Worm (Caenorhabditis elegans) whole organism, L1 larva: Measurements from ENCODE around the gene scl-12.

Experiments
- C04F5.9 ChIP-seq: sonication (generic microtip); optimal IDR thresholded peaks from 2 replicates; lab custom pipeline; 2016; ENCODE audit warnings: missing genetic modification characterization, missing compliant biosample characterization
- Y116A8C.19 ChIP-seq: sonication (generic microtip); optimal IDR thresholded peaks from 2 replicates; lab custom pipeline; 2016; ENCODE audit warnings: missing compliant biosample characterization, missing genetic modification characterization, borderline replicate concordance
- aha-1 ChIP-seq: fragments of 150-350 bp; optimal IDR thresholded peaks from 2 replicates; lab custom pipeline; 2014; ENCODE audit warnings: missing biosample characterization, missing genetic modification characterization
- ama-1 ChIP-seq: fragments of 150-350 bp; optimal IDR thresholded peaks from 2 replicates; lab custom pipeline; 2014
- ceh-63 ChIP-seq: fragments of 200-800 bp; sonication (Bioruptor generic); optimal IDR thresholded peaks from 2 replicates; lab custom pipeline; 2018; ENCODE audit warnings: mild to moderate bottlenecking, missing genetic modification characterization, missing compliant biosample characterization
- ceh-8 ChIP-seq: fragments of 200-800 bp; sonication (Bioruptor generic); optimal IDR thresholded peaks from 2 replicates; lab custom pipeline; 2018; ENCODE audit warnings: mild to moderate bottlenecking, missing genetic modification characterization, moderate library complexity, missing compliant biosample characterization
- ceh-82 ChIP-seq, 3 experiments: fragments of 150-350 bp in 1 of 3; sonication (generic microtip) in 2 of 3; optimal IDR thresholded peaks; 2 replicates each; lab custom pipeline; 2014 to 2017; ENCODE audit warnings: missing biosample characterization in 3 of 3, missing genetic modification characterization in 3 of 3
- ceh-88 ChIP-seq: fragments of 200-800 bp; sonication (Bioruptor generic); IDR thresholded peaks from 2 replicates; pipeline ENCODE4 v1.3.6; 2022; ENCODE audit warnings: missing genetic modification characterization, missing compliant biosample characterization
- ces-1 ChIP-seq: fragments of 150-350 bp; optimal IDR thresholded peaks from 2 replicates; lab custom pipeline; 2014; ENCODE audit warnings: missing biosample characterization, missing genetic modification reagents, missing genetic modification characterization
- dpl-1 ChIP-seq, 3 experiments: fragments of 150-350 bp in 2 of 3; sonication (generic microtip) in 1 of 3; optimal IDR thresholded peaks; 2 replicates each; lab custom pipeline; 2014 to 2017; ENCODE audit warnings: missing biosample characterization in 3 of 3, missing genetic modification characterization in 3 of 3, missing genetic modification reagents in 3 of 3
- dsc-1 ChIP-seq: sonication (generic microtip); optimal IDR thresholded peaks from 2 replicates; lab custom pipeline; 2016; ENCODE audit warnings: mild to moderate bottlenecking, missing genetic modification characterization, missing compliant biosample characterization
- efl-1 ChIP-seq, 4 experiments: fragments of 150-350 bp; optimal IDR thresholded peaks in 3 of 4; peaks in 1 of 4; 1 replicate in 1 of 4; 2 replicates in 3 of 4; lab custom pipeline; 2014; ENCODE audit warnings: missing biosample characterization in 2 of 4, missing genetic modification characterization in 2 of 4, missing genetic modification reagents in 2 of 4
- efl-3 ChIP-seq: fragments of 200-800 bp; sonication (Bioruptor generic); optimal IDR thresholded peaks from 2 replicates; lab custom pipeline; 2018; ENCODE audit warnings: mild to moderate bottlenecking, missing genetic modification characterization, missing compliant biosample characterization
- elt-2 ChIP-seq: sonication (generic microtip); optimal IDR thresholded peaks from 2 replicates; lab custom pipeline; 2016; ENCODE audit warnings: missing genetic modification characterization, mild to moderate bottlenecking, inconsistent platforms, missing compliant biosample characterization, missing genetic modification reagents
- ets-5 ChIP-seq: fragments of 200-800 bp; sonication (Bioruptor generic); IDR thresholded peaks from 2 replicates; pipeline ENCODE4 v1.3.6; 2022; ENCODE audit warnings: missing genetic modification characterization, missing compliant biosample characterization
- fkh-4 ChIP-seq: sonication (generic microtip); optimal IDR thresholded peaks from 2 replicates; lab custom pipeline; 2016; ENCODE audit warnings: missing compliant biosample characterization, missing genetic modification characterization, borderline replicate concordance
- fkh-8 ChIP-seq: sonication (generic microtip); optimal IDR thresholded peaks from 2 replicates; lab custom pipeline; 2016; ENCODE audit warnings: mild to moderate bottlenecking, missing genetic modification characterization, missing compliant biosample characterization
- irx-1 ChIP-seq: sonication (generic microtip); optimal IDR thresholded peaks from 2 replicates; lab custom pipeline; 2016; ENCODE audit warnings: missing genetic modification characterization, missing compliant biosample characterization
- isw-1 ChIP-seq: fragments of 200-800 bp; sonication (Bioruptor generic); IDR thresholded peaks from 2 replicates; pipeline ENCODE4 v1.3.6; 2022; ENCODE audit warnings: missing genetic modification characterization, missing compliant biosample characterization
- jun-1 ChIP-seq: fragments of 150-350 bp; optimal IDR thresholded peaks from 2 replicates; lab custom pipeline; 2014; ENCODE audit warnings: missing biosample characterization, missing genetic modification reagents, missing genetic modification characterization
- lin-13 ChIP-seq: fragments of 150-350 bp; optimal IDR thresholded peaks from 2 replicates; lab custom pipeline; 2014; ENCODE audit warnings: missing biosample characterization, missing genetic modification reagents, missing genetic modification characterization
- lin-14 ChIP-seq: fragments of 200-800 bp; sonication (Bioruptor generic); optimal IDR thresholded peaks from 2 replicates; lab custom pipeline; 2018; ENCODE audit warnings: mild to moderate bottlenecking, missing genetic modification characterization, moderate library complexity, missing compliant biosample characterization
- lin-35 ChIP-seq, 2 experiments: fragments of 150-350 bp; optimal IDR thresholded peaks; 2 replicates each; lab custom pipeline; 2014; ENCODE audit warnings: missing biosample characterization in 2 of 2, missing genetic modification characterization in 2 of 2, missing genetic modification reagents in 2 of 2
- lin-39 ChIP-seq: fragments of 150-350 bp; optimal IDR thresholded peaks from 2 replicates; lab custom pipeline; 2014; ENCODE audit warnings: missing biosample characterization, missing genetic modification reagents, missing genetic modification characterization
- mep-1 ChIP-seq: fragments of 150-350 bp; optimal IDR thresholded peaks from 2 replicates; lab custom pipeline; 2014; ENCODE audit warnings: missing biosample characterization, missing genetic modification characterization
- nhr-11 ChIP-seq: fragments of 150-350 bp; optimal IDR thresholded peaks from 2 replicates; lab custom pipeline; 2014; ENCODE audit warnings: missing biosample characterization, missing genetic modification characterization
- nhr-12 ChIP-seq: sonication (generic microtip); optimal IDR thresholded peaks from 2 replicates; lab custom pipeline; 2017; ENCODE audit warnings: missing biosample characterization, missing genetic modification characterization
- nhr-20 ChIP-seq: sonication (generic microtip); optimal IDR thresholded peaks from 2 replicates; lab custom pipeline; 2016; ENCODE audit warnings: mild to moderate bottlenecking, missing genetic modification characterization, missing compliant biosample characterization
- nhr-47 ChIP-seq: sonication (generic microtip); optimal IDR thresholded peaks from 2 replicates; lab custom pipeline; 2016; ENCODE audit warnings: mild to moderate bottlenecking, missing genetic modification characterization, moderate library complexity, missing compliant biosample characterization
- nhr-71 ChIP-seq: sonication (generic microtip); optimal IDR thresholded peaks from 2 replicates; lab custom pipeline; 2016; ENCODE audit warnings: mild to moderate bottlenecking, missing genetic modification characterization, moderate library complexity, missing compliant biosample characterization
- nhr-76 ChIP-seq: sonication (generic microtip); optimal IDR thresholded peaks from 2 replicates; lab custom pipeline; 2017; ENCODE audit warnings: missing biosample characterization, missing genetic modification characterization
- nhr-77 ChIP-seq: fragments of 150-350 bp; optimal IDR thresholded peaks from 2 replicates; lab custom pipeline; 2014; ENCODE audit warnings: missing biosample characterization, missing genetic modification characterization
- nhr-84 ChIP-seq: sonication (generic microtip); optimal IDR thresholded peaks from 2 replicates; lab custom pipeline; 2017; ENCODE audit warnings: missing biosample characterization, missing genetic modification characterization
- nhr-85 ChIP-seq: sonication (generic microtip); peaks from one replicate; lab custom pipeline; 2016; ENCODE audit warnings: missing genetic modification characterization, inconsistent platforms, missing compliant biosample characterization
- nhr-90 ChIP-seq: sonication (generic microtip); optimal IDR thresholded peaks from 2 replicates; lab custom pipeline; 2016; ENCODE audit warnings: mild to moderate bottlenecking, missing genetic modification characterization, missing compliant biosample characterization; ENCODE audit not compliant: poor library complexity
- skn-1 ChIP-seq: fragments of 150-350 bp; optimal IDR thresholded peaks from 2 replicates; lab custom pipeline; 2014; ENCODE audit warnings: missing biosample characterization, missing genetic modification characterization
- snu-23 ChIP-seq: sonication (generic microtip); optimal IDR thresholded peaks from 2 replicates; lab custom pipeline; 2016; ENCODE audit warnings: missing genetic modification characterization, missing compliant biosample characterization
- sup-37 ChIP-seq: fragments of 200-800 bp; sonication (Bioruptor generic); optimal IDR thresholded peaks from 2 replicates; lab custom pipeline; 2018; ENCODE audit warnings: mild to moderate bottlenecking, missing genetic modification characterization, missing compliant biosample characterization
- swsn-7 ChIP-seq: sonication (generic microtip); optimal IDR thresholded peaks from 2 replicates; lab custom pipeline; 2016; ENCODE audit warnings: missing genetic modification characterization, missing compliant biosample characterization
- tlp-1 ChIP-seq: fragments of 150-350 bp; optimal IDR thresholded peaks from 2 replicates; lab custom pipeline; 2014; ENCODE audit warnings: missing biosample characterization, missing genetic modification characterization
- unc-130 ChIP-seq: fragments of 150-350 bp; optimal IDR thresholded peaks from 2 replicates; lab custom pipeline; 2017; ENCODE audit warnings: missing biosample characterization, missing genetic modification characterization, inconsistent platforms
- unc-98 ChIP-seq: fragments of 200-800 bp; sonication (Bioruptor generic); IDR thresholded peaks from 2 replicates; pipeline ENCODE4 v1.3.6; 2022; ENCODE audit warnings: missing genetic modification characterization, missing compliant biosample characterization
- vab-15 ChIP-seq: sonication (generic microtip); optimal IDR thresholded peaks from 2 replicates; lab custom pipeline; 2017; ENCODE audit warnings: missing genotype, mild to moderate bottlenecking, missing genetic modification characterization, missing compliant biosample characterization
- ztf-11 ChIP-seq, 2 experiments: sonication (generic microtip); optimal IDR thresholded peaks; 2 replicates each; lab custom pipeline; 2016 to 2017; ENCODE audit warnings: missing genetic modification characterization in 2 of 2, missing biosample characterization in 1 of 2, missing compliant biosample characterization in 1 of 2
- ztf-4 ChIP-seq: fragments of 150-350 bp; optimal IDR thresholded peaks from 2 replicates; lab custom pipeline; 2014; ENCODE audit warnings: missing biosample characterization, missing genetic modification characterization

scl-12 gene

ce11 chrV:3803343-3803742, 9.0 kb upstream of the scl-12 start, which contains the start of gene cyp-33C8 (continued):
- TF ChIP-seq isw-1 (0 out of 2 replicates have a peak, but pooled peaks have one; percentile 6), Y116A8C.19 (tag; lab: Kevin White, UChicago) (no peak), nhr-11 (tag; lab: Kevin White, UChicago) (peak; percentile 47), vab-15 (tag; lab: Kevin White, UChicago) (no peak), fkh-4 (no peak), unc-130 (tag; lab: Kevin White, UChicago) (no peak), ces-1 (GFP tag; lab: Kevin White, UChicago) (no peak), nhr-76 (tag; lab: Kevin White, UChicago) (no peak), nhr-77 (tag; lab: Kevin White, UChicago) (no peak), C04F5.9 (tag; lab: Kevin White, UChicago) (no peak), ztf-11 (tag; optimal IDR thresholded peaks at IDR 0.05; lab: Kevin White, UChicago) (no peak), unc-98 (no peak), sup-37 (GFP tag; lab: Kevin White, UChicago) (no peak), tlp-1 (tag; lab: Kevin White, UChicago) (no peak), mep-1 (tag; lab: Kevin White, UChicago) (peak; percentile 11), swsn-7 (tag; lab: Kevin White, UChicago) (no peak), dpl-1 (GFP tag; optimal IDR thresholded peaks at IDR 0.05; lab: Kevin White, UChicago) (peak in 2 of 3 experiments; percentile 9 to 21), jun-1 (tag; lab: Kevin White, UChicago) (peak; percentile 57), lin-13 (GFP tag; lab: Kevin White, UChicago) (no peak), ceh-88 (no peak), elt-2 (tag; lab: Kevin White, UChicago) (no peak), nhr-12 (no peak), ceh-63 (GFP tag; lab: Kevin White, UChicago) (no peak), skn-1 (tag; lab: Kevin White, UChicago) (peak; percentile 73), lin-39 (no peak), irx-1 (tag; lab: Kevin White, UChicago) (no peak), ets-5 (no peak), nhr-47 (tag; lab: Kevin White, UChicago) (no peak), ama-1 (lab: Kevin White, UChicago) (no peak), efl-1 (optimal IDR thresholded peaks at IDR 0.05; lab: Kevin White, UChicago) (peak; percentile 36 to 62), efl-1 (GFP tag; optimal IDR thresholded peaks at IDR 0.05 in 1 of 2; lab: Kevin White, UChicago) (peak; percentile 22 to 94), ceh-8 (GFP tag; lab: Kevin White, UChicago) (no peak), nhr-84 (tag; lab: Kevin White, UChicago) (no peak), ceh-82 (tag; optimal IDR thresholded peaks at IDR 0.05; lab: Kevin White, UChicago) (peak in 2 of 3 experiments; percentile 46 to 51), fkh-8 (tag; lab: Kevin White, UChicago) (peak; percentile 41), ztf-4 (tag; lab: Kevin White, UChicago) (no peak), aha-1 (tag; lab: Kevin White, UChicago) (no peak), lin-35 (GFP tag; optimal IDR thresholded peaks at IDR 0.05; lab: Kevin White, UChicago) (peak in 1 of 2 experiments; percentile 43), dsc-1 (tag; lab: Kevin White, UChicago) (no peak), nhr-85 (tag; lab: Kevin White, UChicago) (peak; percentile 22)

- TF ChIP-seq nhr-90 (tag; lab: Kevin White, UChicago) (peak; percentile 9), Y116A8C.19 (tag; lab: Kevin White, UChicago) (no peak), efl-3 (no peak), lin-14 (GFP tag; lab: Kevin White, UChicago) (peak; percentile 29), nhr-20 (tag; lab: Kevin White, UChicago) (peak; percentile 31), skn-1 (tag; lab: Kevin White, UChicago) (peak; percentile 13), nhr-85 (tag; lab: Kevin White, UChicago) (peak; percentile 64), nhr-71 (tag; lab: Kevin White, UChicago) (peak; percentile 26), snu-23 (peak; percentile 9), swsn-7 (tag; lab: Kevin White, UChicago) (no peak), nhr-77 (tag; lab: Kevin White, UChicago) (no peak)
Observed at ce11 chrV:3805499-3805898, 6.9 kb upstream of the scl-12 start, which contains the start of gene R08F11.4. Gene R08F11.4 (minus strand): TSS chrV:3805527.
